Fruit fly (Drosophila melanogaster): ENCODE results near the gene CG14354.

DNA sequence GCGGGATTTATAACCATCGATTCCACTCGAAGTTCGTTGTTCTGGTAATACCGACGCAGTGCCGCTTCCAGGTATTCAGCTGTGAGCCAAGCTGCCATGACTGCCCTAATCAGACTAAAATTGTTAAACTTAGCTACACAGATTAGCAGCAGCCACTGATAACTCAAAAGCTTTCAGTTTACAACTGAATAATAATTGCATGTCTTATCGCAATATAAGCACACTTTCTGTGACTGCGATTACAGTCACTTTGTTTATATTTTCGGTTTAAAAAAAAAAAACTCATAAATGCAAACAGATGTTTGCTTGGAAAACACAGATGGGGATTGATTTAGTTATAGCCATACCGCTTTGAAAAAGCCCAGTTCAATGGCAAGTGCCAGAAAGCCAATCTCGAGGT lies 25.9 kb upstream of the CG14354 start, which contains the start of gene CG31380:
- TF ChIP-seq CTCF (optimal IDR thresholded peaks at IDR 0.05) (no peak), CG8478 (optimal IDR thresholded peaks at IDR 0.05) (no peak)

All from S2 (cell line).